Worm (Caenorhabditis elegans) whole organism, L3 larva: ENCODE data around the gene ZC239.15.
"Not testable (repeated sequence)": the region's sequence is repeated elsewhere in the genome, so short reads cannot be mapped to it uniquely, and the experiment has no call there.

Experiments used
- R02D3.7 ChIP-seq: fragments of 150-350 bp; optimal IDR thresholded peaks from 2 replicates; lab custom pipeline; 2014; ENCODE audit warnings: missing biosample characterization, missing genetic modification characterization
- ZK546.5 ChIP-seq: sonication (generic microtip); optimal IDR thresholded peaks from 2 replicates; lab custom pipeline; 2017; ENCODE audit warnings: missing biosample characterization, missing genetic modification characterization
- ama-1 ChIP-seq: fragments of 150-350 bp; optimal IDR thresholded peaks from 2 replicates; lab custom pipeline; 2018
- ceh-28 ChIP-seq: fragments of 150-350 bp; optimal IDR thresholded peaks from 2 replicates; lab custom pipeline; 2014; ENCODE audit warnings: missing biosample characterization, missing genetic modification reagents, missing genetic modification characterization
- ceh-82 ChIP-seq: fragments of 150-350 bp; optimal IDR thresholded peaks from 2 replicates; lab custom pipeline; 2014; ENCODE audit warnings: missing biosample characterization, missing genetic modification characterization
- daf-12 ChIP-seq: fragments of 150-350 bp; optimal IDR thresholded peaks from 2 replicates; lab custom pipeline; 2014; ENCODE audit warnings: missing biosample characterization, missing genetic modification reagents, missing genetic modification characterization
- egl-27 ChIP-seq: sonication (generic microtip); optimal IDR thresholded peaks from 4 replicates; lab custom pipeline; 2017; ENCODE audit warnings: missing biosample characterization, missing genetic modification reagents, missing genetic modification characterization
- egl-5 ChIP-seq: fragments of 150-350 bp; optimal IDR thresholded peaks from 2 replicates; lab custom pipeline; 2017; ENCODE audit warnings: missing biosample characterization, missing genetic modification reagents, missing genetic modification characterization, inconsistent platforms
- elt-1 ChIP-seq: fragments of 150-350 bp; optimal IDR thresholded peaks from 2 replicates; lab custom pipeline; 2014; ENCODE audit warnings: missing biosample characterization, missing genetic modification characterization
- elt-3 ChIP-seq, 3 experiments: fragments of 150-350 bp in 1 of 3; sonication (generic microtip) in 2 of 3; optimal IDR thresholded peaks; 2 replicates in 2 of 3; 4 replicates in 1 of 3; lab custom pipeline; 2014 to 2017; ENCODE audit warnings: missing biosample characterization in 3 of 3, missing genetic modification characterization in 3 of 3
- eor-1 ChIP-seq, 2 experiments: fragments of 150-350 bp; optimal IDR thresholded peaks; 2 replicates each; lab custom pipeline; 2014 to 2018; ENCODE audit warnings: missing biosample characterization in 2 of 2, missing genetic modification characterization in 2 of 2
- fkh-10 ChIP-seq: sonication (generic microtip); optimal IDR thresholded peaks from 2 replicates; lab custom pipeline; 2017; ENCODE audit warnings: missing biosample characterization, missing genetic modification reagents, missing genetic modification characterization
- fkh-2 ChIP-seq: fragments of 150-350 bp; optimal IDR thresholded peaks from 2 replicates; lab custom pipeline; 2014; ENCODE audit warnings: missing biosample characterization, missing genetic modification reagents, missing genetic modification characterization
- fos-1 ChIP-seq: fragments of 150-350 bp; optimal IDR thresholded peaks from 2 replicates; lab custom pipeline; 2014; ENCODE audit warnings: missing biosample characterization, missing genetic modification characterization
- hmg-11 ChIP-seq: sonication (generic microtip); optimal IDR thresholded peaks from 2 replicates; lab custom pipeline; 2016; ENCODE audit warnings: missing genetic modification characterization, missing compliant biosample characterization
- jun-1 ChIP-seq: fragments of 150-350 bp; optimal IDR thresholded peaks from 2 replicates; lab custom pipeline; 2014; ENCODE audit warnings: missing biosample characterization, missing genetic modification reagents, missing genetic modification characterization
- lin-15B ChIP-seq: fragments of 150-350 bp; optimal IDR thresholded peaks from 2 replicates; lab custom pipeline; 2014; ENCODE audit warnings: missing biosample characterization, missing genetic modification characterization
- mdl-1 ChIP-seq: fragments of 150-350 bp; optimal IDR thresholded peaks from 2 replicates; lab custom pipeline; 2014; ENCODE audit warnings: missing biosample characterization, missing genetic modification characterization
- mml-1 ChIP-seq: fragments of 150-350 bp; sonication (generic microtip); optimal IDR thresholded peaks from 3 replicates; lab custom pipeline; 2014; ENCODE audit warnings: missing biosample characterization, missing genetic modification characterization
- nfya-1 ChIP-seq: sonication (generic microtip); optimal IDR thresholded peaks from 2 replicates; lab custom pipeline; 2017; ENCODE audit warnings: missing genetic modification characterization, mild to moderate bottlenecking, missing compliant biosample characterization, antibody characterized with exemption, moderate library complexity; ENCODE audit not compliant: insufficient read depth
- nhr-11 ChIP-seq: fragments of 150-350 bp; optimal IDR thresholded peaks from 2 replicates; lab custom pipeline; 2014; ENCODE audit warnings: missing biosample characterization, missing genetic modification characterization
- nhr-12 ChIP-seq: fragments of 150-350 bp; optimal IDR thresholded peaks from 2 replicates; lab custom pipeline; 2014; ENCODE audit warnings: missing biosample characterization, missing genetic modification characterization
- nhr-23 ChIP-seq: fragments of 150-350 bp; optimal IDR thresholded peaks from 2 replicates; lab custom pipeline; 2014; ENCODE audit warnings: missing biosample characterization, missing genetic modification reagents, missing genetic modification characterization
- nhr-25 ChIP-seq: sonication (generic microtip); optimal IDR thresholded peaks from 2 replicates; lab custom pipeline; 2017; ENCODE audit warnings: missing biosample characterization, missing genetic modification characterization
- nhr-28 ChIP-seq: fragments of 150-350 bp; optimal IDR thresholded peaks from 2 replicates; lab custom pipeline; 2014; ENCODE audit warnings: missing biosample characterization, missing genetic modification characterization
- nhr-67 ChIP-seq: fragments of 150-350 bp; optimal IDR thresholded peaks from 2 replicates; lab custom pipeline; 2014; ENCODE audit warnings: missing biosample characterization, missing genetic modification characterization
- nhr-76 ChIP-seq: fragments of 150-350 bp; sonication (generic microtip); optimal IDR thresholded peaks from 5 replicates; lab custom pipeline; 2014; ENCODE audit warnings: missing biosample characterization, missing genetic modification characterization
- pha-4 ChIP-seq: fragments of 150-350 bp; optimal IDR thresholded peaks from 2 replicates; lab custom pipeline; 2014; ENCODE audit warnings: missing biosample characterization, missing genetic modification reagents, missing genetic modification characterization
- skn-1 ChIP-seq: fragments of 150-350 bp; optimal IDR thresholded peaks from 2 replicates; lab custom pipeline; 2014; ENCODE audit warnings: missing biosample characterization, missing genetic modification characterization
- tbx-2 ChIP-seq: sonication (generic microtip); optimal IDR thresholded peaks from 2 replicates; lab custom pipeline; 2016; ENCODE audit warnings: mild to moderate bottlenecking, missing genetic modification characterization, missing compliant biosample characterization
- unc-39 ChIP-seq: sonication (generic microtip); optimal IDR thresholded peaks from 4 replicates; lab custom pipeline; 2017; ENCODE audit warnings: missing biosample characterization, missing genetic modification characterization
- zag-1 ChIP-seq: fragments of 150-350 bp; optimal IDR thresholded peaks from 2 replicates; lab custom pipeline; 2014; ENCODE audit warnings: missing biosample characterization, missing genetic modification characterization
- ztf-11 ChIP-seq: fragments of 150-350 bp; optimal IDR thresholded peaks from 2 replicates; lab custom pipeline; 2014; ENCODE audit warnings: missing biosample characterization, missing genetic modification characterization
- ztf-4 ChIP-seq: fragments of 150-350 bp; optimal IDR thresholded peaks from 2 replicates; lab custom pipeline; 2014; ENCODE audit warnings: missing biosample characterization, missing genetic modification characterization

The ZC239.15 gene

ce11 chrII:3196966-3197365 lies 27.6 kb downstream of the ZC239.15 start, which contains the start of gene gcy-15:
TSS of gene gcy-15 (minus strand) at chrII:3197066.
- no peak for TF ChIP-seq jun-1
- no peak for TF ChIP-seq mdl-1 (tag; lab: Kevin White, UChicago)
- no peak for TF ChIP-seq nhr-76 (tag; lab: Kevin White, UChicago)
- no peak for TF ChIP-seq nhr-12 (tag; lab: Kevin White, UChicago)
- no peak for TF ChIP-seq elt-3 (tag; optimal IDR thresholded peaks at IDR 0.05; lab: Kevin White, UChicago)
- no peak for TF ChIP-seq elt-1
- no peak for TF ChIP-seq tbx-2 (tag; lab: Kevin White, UChicago)
- no peak for TF ChIP-seq ceh-82
- no peak for TF ChIP-seq nhr-23 (tag; lab: Kevin White, UChicago)
- no peak for TF ChIP-seq egl-27 (tag; lab: Kevin White, UChicago)

DNA sequence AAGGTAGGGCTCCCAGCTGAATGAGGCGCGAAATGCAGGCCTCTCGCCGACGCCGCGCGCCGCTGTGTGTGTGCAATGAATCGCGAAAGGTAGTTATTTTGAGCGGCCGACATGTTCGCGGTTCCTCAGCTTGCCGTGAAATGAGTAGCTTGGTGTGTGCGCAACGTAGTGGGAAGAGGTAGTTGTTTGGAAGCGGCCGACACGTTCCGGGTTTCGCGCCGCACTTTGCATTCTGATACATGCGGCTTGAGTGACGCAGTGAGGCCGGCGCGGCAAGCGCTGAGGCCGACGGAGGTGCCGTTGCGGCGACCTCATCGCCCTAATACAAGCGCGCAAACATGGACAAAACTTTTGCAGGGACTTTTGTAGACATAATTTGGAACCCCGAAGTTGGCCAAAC lies 28.8 kb downstream of the ZC239.15 start:
- no peak for TF ChIP-seq nhr-25 (tag; lab: Kevin White, UChicago)
- TF ChIP-seq nhr-67 (tag; lab: Kevin White, UChicago) = no peak
- TF ChIP-seq ama-1 = no peak
- no peak for TF ChIP-seq fkh-2 (tag; lab: Kevin White, UChicago)
- no peak for TF ChIP-seq zag-1 (tag; lab: Kevin White, UChicago)
- TF ChIP-seq nfya-1 = no peak
- TF ChIP-seq nhr-11 (tag; lab: Kevin White, UChicago) = no peak
- no peak for TF ChIP-seq elt-3 (tag; optimal IDR thresholded peaks at IDR 0.05; lab: Kevin White, UChicago)
- TF ChIP-seq unc-39 = no peak
- TF ChIP-seq ZK546.5 = no peak
- no peak for TF ChIP-seq mml-1 (tag; lab: Kevin White, UChicago)
- TF ChIP-seq skn-1 = no peak
- no peak for TF ChIP-seq ztf-4 (tag; lab: Kevin White, UChicago)

- not testable (repeated sequence) for TF ChIP-seq zag-1, ztf-11, hmg-11 (tag; lab: Kevin White, UChicago)
These were observed 33.0 kb downstream of the ZC239.15 start, which contains the start of gene Y27F2A.9 for ce11 chrII:3191544-3191943. TSS of gene Y27F2A.9 (minus strand) at chrII:3191644.

ce11 chrII:3189038-3189437 lies 35.5 kb downstream of the ZC239.15 start, which contains the start of gene Y27F2A.11:
TSS of gene Y27F2A.11 (plus strand) at chrII:3189338.
- not testable (repeated sequence) for TF ChIP-seq daf-12; fkh-2 (tag; lab: Kevin White, UChicago); eor-1 (tag; optimal IDR thresholded peaks at IDR 0.05; lab: Kevin White, UChicago)

DNA sequence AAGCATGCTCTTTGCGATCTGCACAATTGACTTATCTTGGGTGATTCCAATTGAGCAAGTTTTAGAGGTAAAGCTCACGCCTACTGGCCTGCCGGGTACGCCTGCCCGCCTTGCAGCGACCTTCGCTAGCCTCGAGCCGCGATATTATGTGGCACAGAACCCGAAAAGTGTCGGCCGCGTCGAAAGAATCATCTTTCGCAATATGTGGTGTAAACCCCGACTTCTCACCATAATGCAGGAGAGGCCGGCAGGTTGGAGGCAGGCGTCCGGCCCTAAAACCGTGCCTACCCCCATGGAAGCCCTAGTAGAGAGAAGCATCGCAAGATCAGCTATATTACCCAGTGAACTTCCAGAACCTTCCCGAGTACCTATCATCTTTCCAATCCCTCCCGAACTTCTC lies 38.7 kb downstream of the ZC239.15 start:
- TF ChIP-seq nhr-28 (no peak), lin-15B (no peak), fkh-10 (GFP tag; lab: Kevin White, UChicago) (no peak), nfya-1 (no peak), egl-5 (tag; lab: Kevin White, UChicago) (no peak), daf-12 (no peak), mml-1 (tag; lab: Kevin White, UChicago) (no peak), fkh-2 (tag; lab: Kevin White, UChicago) (no peak), pha-4 (tag; lab: Kevin White, UChicago) (no peak), R02D3.7 (tag; lab: Kevin White, UChicago) (no peak), ceh-28 (tag; lab: Kevin White, UChicago) (no peak)

ce11 chrII:3184858-3185257 lies 39.7 kb downstream of the ZC239.15 start, which contains the start of gene sri-78:
TSS of gene sri-78 (plus strand) at chrII:3185158.
- not testable (repeated sequence) for TF ChIP-seq R02D3.7 (tag; lab: Kevin White, UChicago); fos-1 (tag; lab: Kevin White, UChicago); ceh-82
- TF ChIP-seq, all 47 proteins: peak for 0; not testable (repeated sequence) for 47
